Fruit fly (Drosophila melanogaster) whole organism: Measurements from ENCODE around the gene CG14841.

Experiments used
- CG8478 ChIP-seq: fragments of >200 bp; optimal IDR thresholded peaks from 2 replicates; lab custom pipeline; 2018; ENCODE audit warnings: inconsistent platforms
- Dll ChIP-seq: fragments of >200 bp; optimal IDR thresholded peaks from 2 replicates; lab custom pipeline; 2017
- EcR ChIP-seq, 2 experiments: fragments of >200 bp; optimal IDR thresholded peaks; 2 replicates each; lab custom pipeline; 2017; ENCODE audit warnings: missing biosample characterization in 2 of 2, missing genetic modification characterization in 2 of 2, missing genetic modification reagents in 2 of 2
- pan ChIP-seq: fragments of >200 bp; optimal IDR thresholded peaks from 2 replicates; lab custom pipeline; 2017
- psq ChIP-seq: fragments of >200 bp; optimal IDR thresholded peaks from 2 replicates; lab custom pipeline; 2017
- usp ChIP-seq: fragments of >200 bp; optimal IDR thresholded peaks from 2 replicates; lab custom pipeline; 2017; ENCODE audit warnings: missing biosample characterization, missing genetic modification characterization, mixed read lengths

Gene CG14841

DNA sequence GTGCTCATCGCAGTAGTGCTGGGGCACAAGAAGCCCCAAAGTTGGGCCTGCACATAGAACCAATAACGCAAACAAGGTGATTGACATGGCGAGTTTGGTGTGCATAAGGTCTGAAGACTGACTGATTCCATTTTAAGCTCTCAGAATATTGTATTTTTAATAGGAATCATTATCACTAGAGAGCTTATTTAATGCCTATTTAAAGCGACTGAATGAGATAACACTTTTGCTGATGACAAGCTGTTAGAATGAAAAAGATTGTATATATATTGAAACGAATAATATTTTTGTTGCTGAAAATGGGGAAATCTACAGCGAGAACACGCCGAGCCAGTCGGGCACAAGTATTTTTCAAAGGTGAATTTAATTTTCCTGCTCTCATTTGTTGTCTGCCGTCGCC lies 16.8 kb downstream of the CG14841 start, which contains the start of gene CG9616:
TSS of gene CG9616 (minus strand) at position 101 of the 400 bp plus-strand sequence.
- TF ChIP-seq psq (lab: Kevin White, UChicago) = no peak
- TF ChIP-seq EcR (GFP tag; optimal IDR thresholded peaks at IDR 0.05; lab: Kevin White, UChicago) = no peak
- no peak for TF ChIP-seq usp
- TF ChIP-seq pan (lab: Kevin White, UChicago) = no peak
- no peak for TF ChIP-seq Dll
- no peak for TF ChIP-seq CG8478 (lab: Kevin White, UChicago)

dm6 chr3R:14244577-14244976 lies 17.6 kb downstream of the CG14841 start, which contains the start of gene CG43291:
Gene CG43291, minus strand, starts transcription at chr3R:14244677.
- TF ChIP-seq CG8478 (lab: Kevin White, UChicago) (no peak), psq (lab: Kevin White, UChicago) (no peak), usp (no peak), pan (lab: Kevin White, UChicago) (no peak)

dm6 chr3R:14229045-14229444 lies 33.2 kb downstream of the CG14841 start, which contains the start of gene CG9624:
Gene CG9624, minus strand, starts transcription at chr3R:14229145.
- TF ChIP-seq EcR (GFP tag; optimal IDR thresholded peaks at IDR 0.05; lab: Kevin White, UChicago) (no peak), CG8478 (lab: Kevin White, UChicago) (no peak), usp (no peak), Dll (no peak), pan (lab: Kevin White, UChicago) (no peak), psq (lab: Kevin White, UChicago) (no peak)

DNA sequence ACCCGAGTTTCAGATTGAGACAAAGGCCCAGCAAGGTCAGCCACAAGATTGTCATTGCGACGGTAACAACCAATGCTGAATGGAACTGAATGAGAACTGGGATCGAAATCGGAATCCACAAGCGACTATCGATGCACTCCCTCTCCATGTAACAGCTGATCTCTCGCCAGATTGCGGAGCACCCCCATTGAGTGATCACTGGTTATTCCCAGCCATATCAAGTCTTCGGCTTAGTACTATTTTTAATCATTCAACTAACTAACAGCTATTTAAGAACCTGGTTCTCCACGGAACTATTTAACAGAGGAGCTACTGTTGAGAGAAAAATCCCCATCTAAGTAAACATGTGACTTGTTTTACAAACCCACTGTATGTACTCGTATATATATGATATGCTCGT lies 35.6 kb downstream of the CG14841 start, which contains the start of gene CG9631:
TSS of gene CG9631 (minus strand) at position 101 of the 400 bp plus-strand sequence.
- TF ChIP-seq psq (lab: Kevin White, UChicago) = no peak
- no peak for TF ChIP-seq pan (lab: Kevin White, UChicago)
- no peak for TF ChIP-seq usp
- TF ChIP-seq Dll = no peak
- TF ChIP-seq EcR (GFP tag; optimal IDR thresholded peaks at IDR 0.05; lab: Kevin White, UChicago) = no peak
- no peak for TF ChIP-seq CG8478 (lab: Kevin White, UChicago)

DNA sequence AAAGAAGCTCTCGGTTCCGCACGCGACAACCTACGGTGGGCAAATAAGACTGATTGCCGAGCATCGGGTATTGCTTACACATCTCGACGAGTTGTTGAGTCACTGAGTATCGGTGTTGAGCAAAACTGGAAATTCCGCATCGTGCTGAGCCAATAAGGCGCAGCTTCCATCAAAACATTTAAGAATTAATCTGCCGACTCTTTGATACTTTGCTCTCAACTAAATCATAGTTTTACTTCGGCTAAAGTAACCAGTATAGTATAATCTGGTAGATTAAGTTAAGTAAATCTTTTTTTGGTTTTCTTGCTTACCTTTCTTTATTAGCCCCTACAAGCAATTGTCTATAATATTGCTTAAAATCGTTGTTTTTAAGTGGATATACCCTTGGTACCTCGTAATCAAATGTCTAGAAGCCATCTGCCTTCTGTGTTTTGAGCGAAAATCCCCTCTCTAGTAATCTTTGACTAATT lies 38.1 kb downstream of the CG14841 start, which contains the start of gene Sp212:
TSS of gene Sp212 (minus strand) at position 51 of the 470 bp plus-strand sequence.
- no peak for TF ChIP-seq CG8478 (lab: Kevin White, UChicago)
- TF ChIP-seq psq (lab: Kevin White, UChicago) = no peak
- no peak for TF ChIP-seq Dll
- TF ChIP-seq EcR (GFP tag; optimal IDR thresholded peaks at IDR 0.05; lab: Kevin White, UChicago) = no peak
- TF ChIP-seq pan (lab: Kevin White, UChicago) = no peak
- no peak for TF ChIP-seq usp

- TF ChIP-seq usp = no peak
- no peak for TF ChIP-seq EcR (GFP tag; optimal IDR thresholded peaks at IDR 0.05; lab: Kevin White, UChicago)
- TF ChIP-seq pan (lab: Kevin White, UChicago) = no peak
- no peak for TF ChIP-seq CG8478 (lab: Kevin White, UChicago)
- TF ChIP-seq psq (lab: Kevin White, UChicago) = no peak
- TF ChIP-seq Dll = no peak
These were observed 40.7 kb downstream of the CG14841 start, which contains the start of gene CG33109 for dm6 chr3R:14221484-14221883. Gene CG33109, minus strand, starts transcription at chr3R:14221584.

dm6 chr3R:14220105-14220504 lies 42.1 kb downstream of the CG14841 start, which contains the start of gene CG31326:
Gene CG31326, minus strand, starts transcription at chr3R:14220205.
- no peak for TF ChIP-seq CG8478 (lab: Kevin White, UChicago)
- no peak for TF ChIP-seq Dll
- TF ChIP-seq psq (lab: Kevin White, UChicago) = no peak
- TF ChIP-seq usp = no peak
- no peak for TF ChIP-seq EcR (GFP tag; optimal IDR thresholded peaks at IDR 0.05; lab: Kevin White, UChicago)
- no peak for TF ChIP-seq pan (lab: Kevin White, UChicago)

DNA sequence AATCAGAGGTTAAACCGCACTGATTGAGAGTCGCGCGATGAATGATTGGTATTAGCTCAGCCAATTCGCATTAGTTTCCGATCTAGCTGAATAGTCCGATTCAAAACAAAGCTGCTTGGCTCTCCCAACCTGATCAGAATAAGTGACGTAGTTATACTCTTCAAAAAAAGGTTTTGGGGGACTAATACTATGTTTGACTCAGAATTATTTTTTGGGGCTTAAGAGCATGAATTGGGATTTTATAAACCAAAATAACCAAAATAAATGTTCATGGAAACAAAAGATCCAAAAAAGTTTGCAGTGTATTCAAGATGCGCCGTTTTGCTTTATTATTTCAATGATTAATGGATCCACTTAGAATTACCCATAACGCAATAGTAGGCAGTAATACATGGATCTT lies 44.4 kb downstream of the CG14841 start, which contains the start of gene CG9649:
TSS of gene CG9649 (minus strand) at position 44 of the 400 bp plus-strand sequence.
- TF ChIP-seq EcR (GFP tag; optimal IDR thresholded peaks at IDR 0.05; lab: Kevin White, UChicago) = no peak
- no peak for TF ChIP-seq CG8478 (lab: Kevin White, UChicago)
- TF ChIP-seq Dll = no peak
- no peak for TF ChIP-seq psq (lab: Kevin White, UChicago)
- no peak for TF ChIP-seq pan (lab: Kevin White, UChicago)
- TF ChIP-seq usp = no peak

DNA sequence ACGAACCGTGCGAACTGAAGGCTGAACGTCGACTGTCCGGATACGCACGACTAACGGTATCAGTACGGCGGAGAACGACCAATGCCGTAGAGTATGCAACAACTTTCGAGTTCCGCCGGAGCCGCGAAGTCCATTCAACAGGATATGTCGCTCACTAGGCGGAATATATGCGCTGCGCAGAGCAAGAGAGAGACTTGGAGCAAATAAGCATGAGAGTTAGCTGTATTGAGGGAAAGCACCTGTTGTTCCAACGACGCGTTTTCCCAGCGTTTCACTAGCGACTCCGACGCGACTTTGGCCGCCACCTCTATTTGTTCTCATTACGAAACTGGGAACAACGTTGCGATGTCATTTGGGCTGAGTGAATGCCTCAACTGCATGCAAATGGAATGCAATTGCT lies 47.4 kb downstream of the CG14841 start, which contains the start of gene Dop1R1:
TSS of gene Dop1R1 (minus strand) at position 35 of the 400 bp plus-strand sequence.
- TF ChIP-seq EcR (GFP tag; optimal IDR thresholded peaks at IDR 0.05; lab: Kevin White, UChicago) = no peak
- TF ChIP-seq pan (lab: Kevin White, UChicago) = no peak
- no peak for TF ChIP-seq CG8478 (lab: Kevin White, UChicago)
- TF ChIP-seq psq (lab: Kevin White, UChicago) = no peak
- TF ChIP-seq Dll = no peak
- no peak for TF ChIP-seq usp
